Fruit fly (Drosophila melanogaster) whole organism, embryonic: Measurements from ENCODE around the gene CG10948.

ENCODE experiments used
- ATbp ChIP-seq: fragments of 200-800 bp; sonication (Bioruptor generic); optimal IDR thresholded peaks from 2 replicates; lab custom pipeline; 2017; ENCODE audit warnings: missing biosample characterization, mild to moderate bottlenecking, missing genetic modification characterization, missing genetic modification reagents
- Aef1 ChIP-seq: fragments of 200-800 bp; sonication (Bioruptor generic); IDR thresholded peaks from 3 replicates; pipeline ENCODE4 v1.3.6; 2022; ENCODE audit warnings: missing biosample characterization, missing genetic modification characterization
- Atf6 ChIP-seq: fragments of 200-800 bp; sonication (Bioruptor generic); IDR thresholded peaks from 2 replicates; pipeline ENCODE4 v1.3.6; 2022; ENCODE audit warnings: missing biosample characterization, missing genetic modification characterization
- Bdp1 ChIP-seq: fragments of 200-800 bp; sonication (Bioruptor generic); optimal IDR thresholded peaks from 3 replicates; lab custom pipeline; 2016; ENCODE audit warnings: missing biosample characterization, missing genetic modification characterization
- Blimp-1 ChIP-seq: fragments of 200-800 bp; sonication (Bioruptor generic); optimal IDR thresholded peaks from 3 replicates; lab custom pipeline; 2018; ENCODE audit warnings: missing biosample characterization, missing genetic modification characterization, mild to moderate bottlenecking, moderate library complexity, missing genetic modification reagents
- CG10147 ChIP-seq: fragments of 200-800 bp; sonication (Bioruptor generic); optimal IDR thresholded peaks from 2 replicates; lab custom pipeline; 2019; ENCODE audit warnings: missing biosample characterization, mild to moderate bottlenecking, missing genetic modification characterization, moderate library complexity
- CG12299 ChIP-seq: fragments of 200-800 bp; sonication (Bioruptor generic); optimal IDR thresholded peaks from 2 replicates; lab custom pipeline; 2018; ENCODE audit warnings: missing biosample characterization, mild to moderate bottlenecking, missing genetic modification characterization
- CG1233 ChIP-seq: fragments of 200-800 bp; sonication (Bioruptor generic); optimal IDR thresholded peaks from 4 replicates; lab custom pipeline; 2018; ENCODE audit warnings: missing biosample characterization, mild to moderate bottlenecking, missing genetic modification characterization
- CG13624 ChIP-seq: fragments of 200-800 bp; sonication (Bioruptor generic); optimal IDR thresholded peaks from 2 replicates; lab custom pipeline; 2016; ENCODE audit warnings: missing biosample characterization, missing genetic modification characterization
- CG13894 ChIP-seq: fragments of 200-800 bp; sonication (Bioruptor generic); optimal IDR thresholded peaks from 3 replicates; lab custom pipeline; 2018; ENCODE audit warnings: missing biosample characterization, mild to moderate bottlenecking, missing genetic modification characterization, moderate library complexity
- CG17568 ChIP-seq: fragments of 200-800 bp; sonication (Bioruptor generic); optimal IDR thresholded peaks from 2 replicates; lab custom pipeline; 2018; ENCODE audit warnings: missing biosample characterization, mild to moderate bottlenecking, missing genetic modification characterization, moderate library complexity
- CG17802 ChIP-seq: fragments of 200-800 bp; sonication (Bioruptor generic); optimal IDR thresholded peaks from 2 replicates; lab custom pipeline; 2018; ENCODE audit warnings: missing biosample characterization, mild to moderate bottlenecking, missing genetic modification characterization, moderate library complexity
- CG1792 ChIP-seq: fragments of 200-800 bp; sonication (Bioruptor generic); optimal IDR thresholded peaks from 2 replicates; lab custom pipeline; 2016; ENCODE audit warnings: missing biosample characterization, missing genetic modification characterization
- CG18476 ChIP-seq: fragments of 200-800 bp; sonication (Bioruptor generic); optimal IDR thresholded peaks from 2 replicates; lab custom pipeline; 2016; ENCODE audit warnings: missing biosample characterization, mild to moderate bottlenecking, missing genetic modification characterization
- CG18599 ChIP-seq: fragments of 200-800 bp; sonication (Bioruptor generic); optimal IDR thresholded peaks from 3 replicates; lab custom pipeline; 2017; ENCODE audit warnings: missing biosample characterization, missing genetic modification characterization, mild to moderate bottlenecking, moderate library complexity, missing genetic modification reagents
- CG2678 ChIP-seq: fragments of 200-800 bp; sonication (Bioruptor generic); optimal IDR thresholded peaks from 3 replicates; lab custom pipeline; 2019; ENCODE audit warnings: missing biosample characterization, mild to moderate bottlenecking, missing genetic modification characterization, moderate library complexity
- CG3281 ChIP-seq: fragments of 200-800 bp; sonication (Bioruptor generic); optimal IDR thresholded peaks from 3 replicates; lab custom pipeline; 2017; ENCODE audit warnings: missing biosample characterization, mild to moderate bottlenecking, missing genetic modification characterization
- CG4360 ChIP-seq: fragments of 200-800 bp; sonication (Bioruptor generic); IDR thresholded peaks from 2 replicates; pipeline ENCODE4 v1.3.6; 2022; ENCODE audit warnings: missing biosample characterization, missing genetic modification characterization
- CG6813 ChIP-seq: fragments of 200-800 bp; sonication (Bioruptor generic); optimal IDR thresholded peaks from 2 replicates; lab custom pipeline; 2017; ENCODE audit warnings: missing biosample characterization, missing genetic modification characterization, mild to moderate bottlenecking, moderate library complexity, missing genetic modification reagents
- CG7372 ChIP-seq: fragments of 200-800 bp; sonication (Bioruptor generic); IDR thresholded peaks from 2 replicates; pipeline ENCODE4 v1.3.6; 2022; ENCODE audit warnings: missing biosample characterization, missing genetic modification characterization
- CG7786 ChIP-seq: fragments of 200-800 bp; sonication (Bioruptor generic); optimal IDR thresholded peaks from 2 replicates; lab custom pipeline; 2016; ENCODE audit warnings: missing biosample characterization, missing genetic modification characterization
- CG7928 ChIP-seq: fragments of 200-800 bp; sonication (Bioruptor generic); optimal IDR thresholded peaks from 2 replicates; lab custom pipeline; 2017; ENCODE audit warnings: missing biosample characterization, mild to moderate bottlenecking, missing genetic modification characterization
- CG7987 ChIP-seq: fragments of 200-800 bp; sonication (Bioruptor generic); optimal IDR thresholded peaks from 2 replicates; lab custom pipeline; 2018; ENCODE audit warnings: missing biosample characterization, mild to moderate bottlenecking, missing genetic modification characterization, moderate library complexity
- D19B ChIP-seq: fragments of 200-800 bp; sonication (Bioruptor generic); optimal IDR thresholded peaks from 2 replicates; lab custom pipeline; 2017; ENCODE audit warnings: missing biosample characterization, mild to moderate bottlenecking, missing genetic modification characterization
- Dref ChIP-seq: fragments of 200-800 bp; sonication (Bioruptor generic); IDR thresholded peaks from 2 replicates; pipeline ENCODE4 v1.3.6; 2022; ENCODE audit warnings: missing biosample characterization, missing genetic modification characterization
- Drgx ChIP-seq: fragments of 200-800 bp; sonication (Bioruptor generic); IDR thresholded peaks from 2 replicates; pipeline ENCODE4 v1.3.6; 2022; ENCODE audit warnings: missing biosample characterization, missing genetic modification characterization
- HLH3B ChIP-seq: fragments of 200-800 bp; sonication (Bioruptor generic); IDR thresholded peaks from 2 replicates; pipeline ENCODE4 v1.3.6; 2022; ENCODE audit warnings: missing biosample characterization, missing genetic modification characterization
- MBD-R2 ChIP-seq: fragments of 200-800 bp; sonication (Bioruptor generic); IDR thresholded peaks from 2 replicates; pipeline ENCODE4 v1.3.6; 2022; ENCODE audit warnings: missing biosample characterization, missing genetic modification characterization
- Meics ChIP-seq: fragments of 200-800 bp; sonication (Bioruptor generic); optimal IDR thresholded peaks from 2 replicates; lab custom pipeline; 2017; ENCODE audit warnings: missing biosample characterization, mild to moderate bottlenecking, missing genetic modification characterization
- NC2α ChIP-seq: fragments of 200-800 bp; sonication (Bioruptor generic); optimal IDR thresholded peaks from 2 replicates; lab custom pipeline; 2016; ENCODE audit warnings: missing biosample characterization, missing genetic modification characterization
- PHDP ChIP-seq: fragments of 200-800 bp; sonication (Bioruptor generic); optimal IDR thresholded peaks from 3 replicates; lab custom pipeline; 2018; ENCODE audit warnings: missing biosample characterization, mild to moderate bottlenecking, missing genetic modification characterization, moderate library complexity
- Rfx ChIP-seq: fragments of 200-800 bp; sonication (Bioruptor generic); IDR thresholded peaks from 2 replicates; pipeline ENCODE4 v1.3.6; 2022; ENCODE audit warnings: missing biosample characterization, missing genetic modification characterization
- bsh ChIP-seq, 2 experiments: fragments of 200-800 bp; sonication (Bioruptor generic); optimal IDR thresholded peaks; 2 replicates each; lab custom pipeline; 2017 to 2018; ENCODE audit warnings: mild to moderate bottlenecking in 2 of 2, missing biosample characterization in 2 of 2, missing genetic modification characterization in 2 of 2, moderate library complexity in 1 of 2
- caup ChIP-seq: fragments of 200-800 bp; sonication (Bioruptor generic); optimal IDR thresholded peaks from 3 replicates; lab custom pipeline; 2017; ENCODE audit warnings: missing biosample characterization, mild to moderate bottlenecking, missing genetic modification characterization, moderate library complexity; ENCODE audit not compliant: severe bottlenecking
- cg ChIP-seq: fragments of 200-800 bp; sonication (Bioruptor generic); optimal IDR thresholded peaks from 3 replicates; lab custom pipeline; 2019; ENCODE audit warnings: missing biosample characterization, mild to moderate bottlenecking, missing genetic modification characterization, moderate library complexity
- chn ChIP-seq: fragments of 200-800 bp; sonication (Bioruptor generic); optimal IDR thresholded peaks from 2 replicates; lab custom pipeline; 2016; ENCODE audit warnings: missing biosample characterization, missing genetic modification characterization
- ci ChIP-seq: fragments of 200-800 bp; sonication (Bioruptor generic); IDR thresholded peaks from 3 replicates; pipeline ENCODE4 v1.3.6; 2022; ENCODE audit warnings: missing biosample characterization, missing genetic modification characterization
- crp ChIP-seq, 2 experiments: fragments of 200-800 bp; sonication (Bioruptor generic); optimal IDR thresholded peaks; 2 replicates in 1 of 2; 3 replicates in 1 of 2; lab custom pipeline; 2017; ENCODE audit warnings: missing biosample characterization in 2 of 2, missing genetic modification characterization in 2 of 2, mild to moderate bottlenecking in 1 of 2, moderate library complexity in 1 of 2
- hth ChIP-seq: fragments of >200 bp; optimal IDR thresholded peaks from 2 replicates; lab custom pipeline; 2017; ENCODE audit warnings: inconsistent platforms
- jing ChIP-seq: fragments of 200-800 bp; sonication (Bioruptor generic); optimal IDR thresholded peaks from 2 replicates; lab custom pipeline; 2018; ENCODE audit warnings: missing biosample characterization, mild to moderate bottlenecking, missing genetic modification characterization
- klu ChIP-seq: fragments of 200-800 bp; sonication (Bioruptor generic); IDR thresholded peaks from 2 replicates; pipeline ENCODE4 v1.3.6; 2022; ENCODE audit warnings: missing biosample characterization, missing genetic modification characterization
- lab ChIP-seq: fragments of 200-800 bp; sonication (Bioruptor generic); optimal IDR thresholded peaks from 3 replicates; lab custom pipeline; 2017; ENCODE audit warnings: missing biosample characterization, missing genetic modification characterization, mild to moderate bottlenecking, moderate library complexity, missing genetic modification reagents
- mirr ChIP-seq: fragments of 200-800 bp; sonication (Bioruptor generic); optimal IDR thresholded peaks from 3 replicates; lab custom pipeline; 2018; ENCODE audit warnings: missing biosample characterization, mild to moderate bottlenecking, missing genetic modification characterization
- odd ChIP-seq: fragments of 200-800 bp; sonication (Bioruptor generic); optimal IDR thresholded peaks from 2 replicates; lab custom pipeline; 2017; ENCODE audit warnings: missing biosample characterization, mild to moderate bottlenecking, missing genetic modification characterization
- p53 ChIP-seq: fragments of 200-800 bp; sonication (Bioruptor generic); optimal IDR thresholded peaks from 2 replicates; lab custom pipeline; 2016; ENCODE audit warnings: missing biosample characterization, missing genetic modification characterization
- pan ChIP-seq, 4 experiments: fragments of >200 bp in 3 of 4; fragments of 200-800 bp in 1 of 4; sonication (Bioruptor generic) in 1 of 4; optimal IDR thresholded peaks in 3 of 4; IDR thresholded peaks in 1 of 4; 2 replicates each; pipeline versions ENCODE4 v1.3.6 to Lab custom; 2017 to 2022; ENCODE audit warnings: missing biosample characterization in 2 of 4, missing genetic modification characterization in 2 of 4, mixed read lengths in 1 of 4
- repo ChIP-seq: fragments of 200-800 bp; sonication (Bioruptor generic); optimal IDR thresholded peaks from 2 replicates; lab custom pipeline; 2016; ENCODE audit warnings: missing biosample characterization, missing genetic modification characterization
- scrt ChIP-seq: fragments of 200-800 bp; sonication (Bioruptor generic); optimal IDR thresholded peaks from 2 replicates; lab custom pipeline; 2018; ENCODE audit warnings: missing biosample characterization, mild to moderate bottlenecking, missing genetic modification characterization, moderate library complexity
- sob ChIP-seq: fragments of 200-800 bp; sonication (Bioruptor generic); IDR thresholded peaks from 2 replicates; pipeline ENCODE4 v1.3.6; 2022; ENCODE audit warnings: missing biosample characterization, missing genetic modification characterization

The CG10948 gene

DNA sequence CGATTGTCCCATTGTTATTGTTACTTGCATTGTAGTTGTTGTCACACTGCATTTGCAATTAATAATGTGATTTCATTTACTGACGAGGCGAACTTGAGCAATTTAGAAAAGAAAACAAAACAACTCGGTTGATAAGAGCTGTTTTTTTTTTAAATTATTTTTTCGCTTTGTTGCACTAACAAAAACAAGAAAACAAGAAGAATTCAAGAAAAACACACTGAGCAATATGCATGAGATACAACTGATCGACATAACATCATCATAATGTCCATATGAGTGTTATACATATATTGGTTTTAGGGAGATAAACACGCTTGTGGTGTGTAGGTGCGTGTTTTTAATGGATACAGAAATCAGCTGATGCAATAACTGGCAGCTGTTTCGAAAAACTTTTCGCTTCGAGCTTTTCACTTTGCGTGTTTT lies 47.5 kb downstream of the CG10948 start (continued):
- TF ChIP-seq CG7928 (GFP tag; lab: Kevin White, UChicago) (no peak), sob (peak; percentile 26; the same call in 1 of the 2 replicates), CG10147 (GFP tag; lab: Kevin White, UChicago) (peak; percentile 23), CG18599 (GFP tag; lab: Kevin White, UChicago) (peak; percentile 35), Atf6 (peak; percentile 47; the same call in 1 of the 2 replicates), ci (GFP tag; lab: Robert Waterston, UW) (0 out of 3 replicates have a peak, but pooled peaks have one; percentile 10), chn (GFP tag; lab: Kevin White, UChicago) (no peak), CG7786 (GFP tag; lab: Kevin White, UChicago) (no peak), Dref (GFP tag; lab: Robert Waterston, UW) (no peak), Blimp-1 (GFP tag; lab: Kevin White, UChicago) (peak; percentile 24), CG17802 (tag; lab: Kevin White, UChicago) (no peak), MBD-R2 (no peak), Aef1 (GFP tag; lab: Robert Waterston, UW) (no peak), bsh (GFP tag; optimal IDR thresholded peaks at IDR 0.05; lab: Kevin White, UChicago) (peak; percentile 14 to 78), PHDP (tag; lab: Kevin White, UChicago) (peak; percentile 54), CG2678 (tag; lab: Kevin White, UChicago) (peak; percentile 27), klu (GFP tag; lab: Robert Waterston, UW) (no peak), CG18476 (GFP tag; lab: Kevin White, UChicago) (no peak), scrt (GFP tag; lab: Kevin White, UChicago) (peak; percentile 11), CG4360 (GFP tag; lab: Robert Waterston, UW) (0 out of 2 replicates have a peak, but pooled peaks have one; percentile 37), CG13624 (GFP tag; lab: Kevin White, UChicago) (peak; percentile 14), HLH3B (peak; percentile 43; the same call in 1 of the 2 replicates), Drgx (GFP tag; lab: Robert Waterston, UW) (peak; percentile 85), NC2α (GFP tag; lab: Kevin White, UChicago) (no peak), lab (peak; percentile 54), Meics (GFP tag; lab: Kevin White, UChicago) (peak; percentile 29), CG7987 (GFP tag; lab: Kevin White, UChicago) (peak; percentile 40), mirr (GFP tag; lab: Kevin White, UChicago) (peak; percentile 59), CG7372 (GFP tag; lab: Robert Waterston, UW) (no peak), ATbp (GFP tag; lab: Kevin White, UChicago) (peak; percentile 33), D19B (GFP tag; lab: Kevin White, UChicago) (no peak), CG1233 (GFP tag; lab: Kevin White, UChicago) (peak; percentile 16), Bdp1 (GFP tag; lab: Kevin White, UChicago) (no peak), CG13894 (tag; lab: Kevin White, UChicago) (peak; percentile 52), CG1792 (GFP tag; lab: Kevin White, UChicago) (peak; percentile 0), p53 (no peak), CG12299 (peak; percentile 55), repo (GFP tag; lab: Kevin White, UChicago) (no peak), hth (lab: Kevin White, UChicago) (no peak), crp (GFP tag; optimal IDR thresholded peaks at IDR 0.05; lab: Kevin White, UChicago) (peak in 1 of 2 experiments; percentile 47), CG17568 (GFP tag; lab: Kevin White, UChicago) (peak; percentile 15), pan (optimal IDR thresholded peaks at IDR 0.05; lab: Kevin White, UChicago) (no peak), pan (GFP tag; optimal IDR thresholded peaks at IDR 0.05 in 1 of 2, IDR thresholded peaks at IDR 0.05 in 1 of 2) (no peak), cg (GFP tag; lab: Kevin White, UChicago) (peak; percentile 12), Rfx (GFP tag; lab: Robert Waterston, UW) (peak; percentile 55; the same call in 1 of the 2 replicates), caup (peak; percentile 67), jing (no peak), CG6813 (GFP tag; lab: Kevin White, UChicago) (peak; percentile 16), odd (no peak), CG3281 (peak; percentile 34)
